Worm (Caenorhabditis elegans) whole organism, midembryonic: ENCODE data around the gene glna-2.

Experiments used
- T22C8.4 ChIP-seq: fragments of 200-800 bp; sonication (Bioruptor generic); IDR thresholded peaks from 2 replicates; pipeline ENCODE4 v1.3.6; 2022; ENCODE audit warnings: missing genetic modification characterization, missing compliant biosample characterization
- cog-1 ChIP-seq: sonication (generic microtip); optimal IDR thresholded peaks from 2 replicates; lab custom pipeline; 2016; ENCODE audit warnings: missing genetic modification characterization, missing compliant biosample characterization
- flt-1 ChIP-seq: fragments of 200-800 bp; sonication (Bioruptor generic); IDR thresholded peaks from 2 replicates; pipeline ENCODE4 v1.3.6; 2022; ENCODE audit warnings: missing genetic modification characterization, missing compliant biosample characterization
- klf-2 ChIP-seq: fragments of 200-800 bp; sonication (Bioruptor generic); conservative IDR thresholded peaks from 2 replicates; pipeline ENCODE4 v1.3.6; 2022; ENCODE audit warnings: missing genetic modification reagents, missing genetic modification characterization, missing compliant biosample characterization
- med-1 ChIP-seq: sonication (generic microtip); optimal IDR thresholded peaks from 2 replicates; lab custom pipeline; 2017; ENCODE audit warnings: missing genetic modification characterization, mild to moderate bottlenecking, missing compliant biosample characterization, antibody characterized with exemption, missing genetic modification reagents; ENCODE audit not compliant: insufficient read depth
- ref-1 ChIP-seq: fragments of 200-800 bp; sonication (Bioruptor generic); conservative IDR thresholded peaks from 2 replicates; pipeline ENCODE4 v1.3.6; 2022; ENCODE audit warnings: missing genetic modification reagents, missing genetic modification characterization, missing compliant biosample characterization
- tab-1 ChIP-seq: fragments of 200-800 bp; sonication (Bioruptor generic); IDR thresholded peaks from 2 replicates; pipeline ENCODE4 v1.3.6; 2022; ENCODE audit warnings: missing genetic modification characterization, missing compliant biosample characterization
- ztf-23 ChIP-seq: fragments of 200-800 bp; sonication (Bioruptor generic); IDR thresholded peaks from 2 replicates; pipeline ENCODE4 v1.3.6; 2022; ENCODE audit warnings: missing genetic modification reagents, missing genetic modification characterization, missing compliant biosample characterization
- ztf-29 ChIP-seq: fragments of 200-800 bp; sonication (Bioruptor generic); IDR thresholded peaks from 2 replicates; pipeline ENCODE4 v1.3.6; 2022; ENCODE audit warnings: missing genetic modification reagents, missing genetic modification characterization, missing compliant biosample characterization

Gene glna-2

DNA sequence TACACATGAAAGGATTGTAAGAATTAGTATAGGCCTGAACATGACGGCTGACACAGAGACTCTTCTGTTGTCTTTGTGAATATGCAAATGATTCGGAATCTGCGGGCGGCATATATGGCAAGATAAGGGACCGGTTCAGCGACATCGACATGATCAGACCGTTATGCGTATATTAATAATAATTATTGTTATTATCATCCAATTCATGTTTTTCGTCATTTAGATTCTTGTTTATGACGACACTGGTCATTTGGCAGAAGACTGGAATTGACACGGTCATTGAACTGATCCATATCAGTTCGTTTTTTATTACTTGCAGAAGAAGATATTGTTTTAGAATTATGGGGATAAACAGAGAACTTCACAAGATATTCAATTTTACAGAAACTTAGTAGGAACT is 42.0 kb downstream of the glna-2 start, which contains the start of gene mtre-1:
TSS of gene mtre-1 (minus strand) at position 101 of the 400 bp plus-strand sequence.
- no peak for TF ChIP-seq klf-2 (GFP tag; lab: Robert Waterston, UW)
- no peak for TF ChIP-seq ztf-23 (GFP tag; lab: Robert Waterston, UW)
- TF ChIP-seq flt-1 (GFP tag; lab: Robert Waterston, UW) = no peak
- TF ChIP-seq tab-1 (GFP tag; lab: Robert Waterston, UW) = no peak

DNA sequence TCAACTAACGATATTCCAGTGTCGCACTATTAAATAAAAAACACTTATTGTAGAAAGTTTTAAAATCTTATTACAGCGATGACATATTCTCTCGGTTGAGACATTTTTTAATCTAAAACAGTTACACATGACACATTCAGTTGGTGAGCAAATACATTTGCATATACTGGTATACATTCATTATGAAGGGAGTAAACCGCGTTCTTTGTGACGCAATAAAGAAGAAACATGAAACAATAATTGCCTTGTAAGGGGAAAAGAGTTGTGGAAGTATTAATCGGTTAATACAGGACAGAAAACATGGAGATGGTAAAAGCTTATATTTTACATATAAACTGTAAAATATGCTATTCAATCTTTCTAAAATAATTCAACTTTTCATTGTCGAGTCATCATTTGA is 42.9 kb downstream of the glna-2 start:
- TF ChIP-seq flt-1 (GFP tag; lab: Robert Waterston, UW) = no peak
- no peak for TF ChIP-seq med-1 (GFP tag; lab: Kevin White, UChicago)
- no peak for TF ChIP-seq cog-1 (tag; lab: Kevin White, UChicago)
- TF ChIP-seq ztf-29 (GFP tag; lab: Robert Waterston, UW) = no peak
- no peak for TF ChIP-seq ref-1
- TF ChIP-seq T22C8.4 = no peak
- no peak for TF ChIP-seq klf-2 (GFP tag; lab: Robert Waterston, UW)
- TF ChIP-seq ztf-23 (GFP tag; lab: Robert Waterston, UW) = no peak
- no peak for TF ChIP-seq tab-1 (GFP tag; lab: Robert Waterston, UW)

DNA sequence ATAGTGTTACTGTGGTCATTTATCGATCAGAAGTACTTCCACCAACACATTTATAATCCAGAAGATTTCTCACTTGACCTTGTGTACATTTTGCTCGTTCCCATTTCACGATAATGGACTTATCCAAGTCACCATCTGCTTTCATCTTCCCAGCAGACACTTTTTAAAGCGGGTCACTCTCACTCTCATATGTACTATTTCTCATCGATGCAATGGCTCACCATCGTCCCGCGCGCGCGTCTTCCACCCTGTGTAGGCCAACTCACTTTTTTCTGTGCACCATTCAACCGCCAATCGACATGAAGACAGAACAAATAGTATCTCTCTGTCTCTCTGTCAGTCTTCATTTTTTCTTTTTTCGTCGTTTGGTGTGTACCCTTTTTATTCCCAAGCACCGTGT is 43.7 kb downstream of the glna-2 start:
- TF ChIP-seq med-1 (GFP tag; lab: Kevin White, UChicago) = no peak
- TF ChIP-seq ztf-29 (GFP tag; lab: Robert Waterston, UW) = no peak
- TF ChIP-seq ztf-23 (GFP tag; lab: Robert Waterston, UW) = no peak
- no peak for TF ChIP-seq tab-1 (GFP tag; lab: Robert Waterston, UW)
- TF ChIP-seq cog-1 (tag; lab: Kevin White, UChicago) = no peak
- no peak for TF ChIP-seq ref-1
- no peak for TF ChIP-seq T22C8.4
- TF ChIP-seq klf-2 (GFP tag; lab: Robert Waterston, UW) = no peak
- no peak for TF ChIP-seq flt-1 (GFP tag; lab: Robert Waterston, UW)

DNA sequence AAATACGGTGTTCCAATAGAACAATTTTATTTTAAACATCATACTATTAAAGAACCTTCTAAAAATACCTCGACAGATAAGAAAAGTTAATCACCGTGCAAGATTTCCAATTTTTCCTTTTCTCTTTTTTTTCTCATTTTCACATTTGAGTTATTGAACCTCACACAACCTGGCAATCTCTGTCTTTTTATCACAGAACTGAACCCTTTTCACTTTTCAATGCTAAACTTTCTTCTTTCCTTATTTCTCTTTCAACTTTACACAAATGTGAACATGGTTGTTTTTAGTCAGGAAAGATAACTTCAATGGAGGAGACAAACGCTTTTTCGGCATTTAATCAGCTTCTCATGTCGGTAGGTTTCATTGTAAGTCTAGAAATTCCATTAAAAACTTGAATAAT is 44.4 kb downstream of the glna-2 start, which contains the start of gene T05H10.4:
TSS of gene T05H10.4 (plus strand) at position 301 of the 400 bp plus-strand sequence.
- TF ChIP-seq ztf-23 (GFP tag; lab: Robert Waterston, UW) (no peak), ref-1 (no peak), T22C8.4 (no peak), klf-2 (GFP tag; lab: Robert Waterston, UW) (no peak), flt-1 (GFP tag; lab: Robert Waterston, UW) (no peak), ztf-29 (GFP tag; lab: Robert Waterston, UW) (no peak), med-1 (GFP tag; lab: Kevin White, UChicago) (no peak), tab-1 (GFP tag; lab: Robert Waterston, UW) (no peak), cog-1 (tag; lab: Kevin White, UChicago) (no peak)

DNA sequence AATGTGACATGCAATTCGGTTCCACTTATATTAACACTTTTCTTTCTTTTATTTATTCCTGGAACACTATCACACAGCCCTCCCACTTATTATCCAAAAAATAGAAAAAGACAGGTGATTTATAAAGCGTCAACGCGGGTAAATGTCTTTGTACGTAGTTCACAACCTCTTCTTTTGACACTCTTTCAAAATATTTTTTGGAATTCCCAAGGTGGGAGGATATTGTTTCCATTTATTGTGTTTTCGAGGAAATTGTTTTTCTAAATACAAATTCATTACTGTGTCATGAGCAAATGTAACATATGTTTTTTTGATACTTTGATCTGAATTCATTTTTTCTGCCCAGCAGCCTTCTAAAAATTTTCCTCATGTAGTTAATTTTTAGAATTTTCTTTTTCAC is 49.5 kb downstream of the glna-2 start:
- TF ChIP-seq klf-2 (GFP tag; lab: Robert Waterston, UW) (no peak), cog-1 (tag; lab: Kevin White, UChicago) (no peak)

DNA sequence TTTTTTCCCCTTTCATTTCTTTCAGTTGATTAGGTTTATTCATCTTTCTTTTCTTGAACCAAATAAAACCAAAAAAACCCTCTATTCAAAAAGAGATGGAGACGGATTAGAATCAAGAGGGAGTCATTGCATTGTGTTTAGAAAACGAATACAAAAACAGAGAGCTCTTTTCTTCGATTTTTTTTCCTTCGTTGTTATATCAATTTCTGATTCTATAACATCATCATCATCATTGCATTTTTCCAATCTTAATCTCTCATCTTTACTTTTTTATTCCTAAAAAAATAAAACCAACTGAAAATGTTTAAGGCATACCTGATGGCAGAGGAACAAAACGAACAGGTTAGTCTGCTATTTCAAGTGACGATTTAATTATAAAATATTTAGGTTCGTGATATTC is 50.3 kb downstream of the glna-2 start, which contains the start of gene T05H10.8:
TSS of gene T05H10.8 (plus strand) at position 301 of the 400 bp plus-strand sequence.
- TF ChIP-seq ref-1 = no peak
- no peak for TF ChIP-seq ztf-29 (GFP tag; lab: Robert Waterston, UW)
- TF ChIP-seq tab-1 (GFP tag; lab: Robert Waterston, UW) = no peak
- TF ChIP-seq med-1 (GFP tag; lab: Kevin White, UChicago) = no peak
- no peak for TF ChIP-seq ztf-23 (GFP tag; lab: Robert Waterston, UW)
- TF ChIP-seq klf-2 (GFP tag; lab: Robert Waterston, UW) = no peak
- TF ChIP-seq flt-1 (GFP tag; lab: Robert Waterston, UW) = no peak
- no peak for TF ChIP-seq T22C8.4
- TF ChIP-seq cog-1 (tag; lab: Kevin White, UChicago) = no peak

DNA sequence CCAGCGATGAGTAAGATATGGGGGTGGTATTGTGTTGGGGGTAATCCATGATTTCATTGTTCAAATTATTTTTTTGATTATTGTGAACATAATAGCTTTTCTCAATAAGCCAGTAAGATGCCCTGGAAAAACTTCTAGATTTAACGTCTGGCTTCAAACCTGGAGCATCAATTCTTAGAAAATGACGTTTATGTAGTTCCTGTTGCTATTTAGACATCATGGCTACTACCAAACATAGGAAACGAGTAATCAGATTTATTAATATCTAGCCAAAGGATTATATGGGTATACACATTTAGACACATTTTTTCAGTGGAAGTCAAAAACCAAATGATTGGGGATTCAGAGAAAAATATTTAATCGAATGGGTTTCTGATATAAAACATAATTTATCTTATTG is 51.1 kb downstream of the glna-2 start:
- TF ChIP-seq med-1 (GFP tag; lab: Kevin White, UChicago) (no peak), cog-1 (tag; lab: Kevin White, UChicago) (no peak), ztf-29 (GFP tag; lab: Robert Waterston, UW) (no peak), klf-2 (GFP tag; lab: Robert Waterston, UW) (no peak), flt-1 (GFP tag; lab: Robert Waterston, UW) (no peak), ref-1 (no peak), T22C8.4 (no peak), ztf-23 (GFP tag; lab: Robert Waterston, UW) (no peak), tab-1 (GFP tag; lab: Robert Waterston, UW) (no peak)
